Fruit fly (Drosophila melanogaster) whole organism: ENCODE results near the gene CG5196.

Experiments
- Dll ChIP-seq: fragments of >200 bp; optimal IDR thresholded peaks from 2 replicates; lab custom pipeline; 2017
- EcR ChIP-seq, 2 experiments: fragments of >200 bp; optimal IDR thresholded peaks; 2 replicates each; lab custom pipeline; 2017; ENCODE audit warnings: missing biosample characterization in 2 of 2, missing genetic modification characterization in 2 of 2, missing genetic modification reagents in 2 of 2
- pan ChIP-seq: fragments of >200 bp; optimal IDR thresholded peaks from 2 replicates; lab custom pipeline; 2017
- usp ChIP-seq: fragments of >200 bp; optimal IDR thresholded peaks from 2 replicates; lab custom pipeline; 2017; ENCODE audit warnings: missing biosample characterization, missing genetic modification characterization, mixed read lengths

dm6 chr3R:12383784-12384183, 24.3 kb upstream of the CG5196 start:
- TF ChIP-seq pan (lab: Kevin White, UChicago) (no peak), usp (GFP tag; lab: Kevin White, UChicago) (no peak), Dll (lab: Kevin White, UChicago) (no peak), EcR (GFP tag; optimal IDR thresholded peaks at IDR 0.05; lab: Kevin White, UChicago) (no peak)
